Worm (Caenorhabditis elegans): ENCODE data around the gene pkc-2.

pkc-2 gene

DNA sequence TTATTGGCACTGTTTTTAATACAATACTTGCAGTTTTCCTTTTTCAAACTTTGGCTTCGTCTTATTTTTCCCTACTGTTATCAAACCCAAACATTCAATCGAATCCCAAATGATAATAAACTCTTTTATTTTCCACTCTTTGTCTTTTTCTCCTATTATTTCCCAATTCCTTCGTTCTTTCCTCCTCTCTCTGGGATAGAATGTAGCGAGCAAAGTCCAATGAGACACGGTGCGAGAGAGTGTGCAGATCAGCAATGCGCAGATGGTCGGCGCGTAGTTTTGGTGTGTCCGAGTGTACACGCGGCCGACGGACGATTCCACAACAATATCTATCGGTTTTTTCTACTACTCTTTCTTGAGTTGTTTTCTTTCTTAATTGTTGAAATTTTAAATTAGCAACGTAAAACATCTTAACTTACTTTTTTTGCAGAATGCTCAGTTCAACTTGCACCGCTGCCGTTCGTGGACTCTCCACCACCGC, 66.4 kb downstream of the pkc-2 start, which contains the start of gene B0272.3:
B0272.3 (plus strand) TSS at position 431 of the 481 bp plus-strand sequence.
- TF ChIP-seq tab-1 (GFP tag; IDR thresholded peaks at IDR 0.05) (no peak), ztf-23 (GFP tag; IDR thresholded peaks at IDR 0.05) (no peak), T22C8.4 (GFP tag; IDR thresholded peaks at IDR 0.05) (no peak), klf-2 (GFP tag; conservative IDR thresholded peaks at IDR 0.05) (no peak), cog-1 (tag; optimal IDR thresholded peaks at IDR 0.05) (peak; percentile 17), med-1 (GFP tag; optimal IDR thresholded peaks at IDR 0.05; ENCODE audit: insufficient read depth) (no peak)
